Worm (Caenorhabditis elegans) whole organism, mixed stage, embryonic: ENCODE measurements around the gene F09F9.1.

ENCODE experiments used
- blmp-1 ChIP-seq: fragments of 150-350 bp; optimal IDR thresholded peaks from 2 replicates; lab custom pipeline; 2014; ENCODE audit warnings: missing biosample characterization, missing genetic modification characterization
- lin-13 ChIP-seq: fragments of 150-350 bp; optimal IDR thresholded peaks from 2 replicates; lab custom pipeline; 2014; ENCODE audit warnings: missing biosample characterization, missing genetic modification characterization
- nhr-12 ChIP-seq: fragments of 150-350 bp; optimal IDR thresholded peaks from 2 replicates; lab custom pipeline; 2014; ENCODE audit warnings: missing biosample characterization, missing genetic modification characterization
- nhr-237 ChIP-seq: fragments of 150-350 bp; optimal IDR thresholded peaks from 2 replicates; lab custom pipeline; 2014; ENCODE audit warnings: missing biosample characterization, missing genetic modification characterization
- nhr-28 ChIP-seq: fragments of 150-350 bp; optimal IDR thresholded peaks from 2 replicates; lab custom pipeline; 2014; ENCODE audit warnings: missing biosample characterization, missing genetic modification characterization
- nhr-76 ChIP-seq: sonication (generic microtip); optimal IDR thresholded peaks from 2 replicates; lab custom pipeline; 2017; ENCODE audit warnings: missing biosample characterization, missing genetic modification characterization
- sem-2 ChIP-seq: fragments of 200-800 bp; sonication (Bioruptor generic); optimal IDR thresholded peaks from 2 replicates; lab custom pipeline; 2018; ENCODE audit warnings: mild to moderate bottlenecking, missing genetic modification characterization, missing compliant biosample characterization
- snpc-4 ChIP-seq: fragments of 150-350 bp; optimal IDR thresholded peaks from 2 replicates; lab custom pipeline; 2014; ENCODE audit warnings: missing biosample characterization, missing genetic modification characterization
- unc-120 ChIP-seq: sonication (generic microtip); optimal IDR thresholded peaks from 2 replicates; lab custom pipeline; 2017; ENCODE audit warnings: missing genetic modification characterization, missing compliant biosample characterization; ENCODE audit not compliant: poor library complexity, severe bottlenecking
- unc-39 ChIP-seq: fragments of 150-350 bp; optimal IDR thresholded peaks from 2 replicates; lab custom pipeline; 2014; ENCODE audit warnings: missing biosample characterization, missing genetic modification characterization
- zip-8 ChIP-seq: fragments of 150-350 bp; optimal IDR thresholded peaks from 2 replicates; lab custom pipeline; 2014; ENCODE audit warnings: missing biosample characterization, missing genetic modification characterization

DNA sequence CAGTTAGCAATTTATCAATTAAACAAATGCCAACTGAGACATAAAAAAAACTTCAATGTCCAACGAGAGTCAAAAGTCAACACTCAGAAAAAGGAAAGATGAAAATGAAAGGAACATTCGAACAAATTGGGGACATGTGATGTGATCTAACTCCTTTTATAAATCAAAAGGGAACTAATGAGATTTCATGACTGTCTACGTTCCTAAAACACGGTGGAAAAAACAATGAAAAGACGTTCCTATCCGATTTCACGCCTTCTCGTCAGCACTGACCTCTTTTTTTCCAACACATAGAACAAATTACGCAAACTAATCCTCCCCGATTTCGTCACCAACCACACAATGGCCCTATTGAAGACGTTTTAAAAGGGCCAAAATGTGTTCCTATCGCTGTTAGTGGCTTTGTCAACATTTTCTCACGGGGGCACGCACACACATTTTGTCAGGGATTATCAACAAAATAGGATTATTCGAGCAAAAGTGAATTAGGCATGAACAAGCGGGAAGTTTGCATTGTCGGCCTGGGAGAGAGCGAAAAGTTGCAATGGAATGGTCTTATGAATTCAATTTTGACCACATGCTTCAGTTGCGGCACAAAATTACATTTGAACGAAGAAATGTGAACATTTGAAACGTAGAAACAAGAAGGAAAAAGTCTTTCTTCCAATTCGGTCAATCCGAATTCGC is 44.2 kb downstream of the F09F9.1 start:
- TF ChIP-seq nhr-12 (tag; lab: Kevin White, UChicago), result no peak
- TF ChIP-seq lin-13, result no peak
- no peak for TF ChIP-seq nhr-76 (tag; lab: Kevin White, UChicago)
- TF ChIP-seq unc-120 (tag; lab: Kevin White, UChicago), result no peak
- no peak for TF ChIP-seq unc-39 (tag; lab: Kevin White, UChicago)
- TF ChIP-seq nhr-237 (tag; lab: Kevin White, UChicago), result no peak
- TF ChIP-seq nhr-28 (tag; lab: Kevin White, UChicago), result no peak
- TF ChIP-seq snpc-4 (tag; lab: Kevin White, UChicago), result no peak
- no peak for TF ChIP-seq zip-8 (tag; lab: Kevin White, UChicago)
- TF ChIP-seq blmp-1, result no peak
- TF ChIP-seq sem-2 (GFP tag; lab: Kevin White, UChicago), result no peak
